Worm (Caenorhabditis elegans) whole organism, young adult: ENCODE results near the gene nkcc-1.

Source experiments
- B0336.3 ChIP-seq: fragments of 200-800 bp; sonication (Bioruptor generic); IDR thresholded peaks from 2 replicates; pipeline ENCODE4 v1.3.6; 2022; ENCODE audit warnings: missing genetic modification characterization, missing compliant biosample characterization
- F22D6.2 ChIP-seq: sonication (generic microtip); optimal IDR thresholded peaks from 2 replicates; lab custom pipeline; 2016; ENCODE audit warnings: mild to moderate bottlenecking, missing genetic modification characterization, missing compliant biosample characterization
- F55B11.4 ChIP-seq: sonication (generic microtip); optimal IDR thresholded peaks from 2 replicates; lab custom pipeline; 2016; ENCODE audit warnings: missing compliant biosample characterization, missing genetic modification characterization, borderline replicate concordance; ENCODE audit not compliant: insufficient read depth
- ZK185.1 ChIP-seq: sonication (generic microtip); optimal IDR thresholded peaks from 2 replicates; lab custom pipeline; 2016; ENCODE audit warnings: mild to moderate bottlenecking, missing genetic modification characterization, missing compliant biosample characterization; ENCODE audit not compliant: poor library complexity, severe bottlenecking
- ama-1 ChIP-seq, 3 experiments: fragments of 150-350 bp in 1 of 3; sonication (generic microtip) in 2 of 3; optimal IDR thresholded peaks; 2 replicates each; lab custom pipeline; 2014 to 2018; ENCODE audit warnings: missing biosample characterization in 2 of 3, missing genetic modification characterization in 2 of 3, missing genetic modification reagents in 2 of 3
- bed-2 ChIP-seq: fragments of 200-800 bp; sonication (Bioruptor generic); IDR thresholded peaks from 2 replicates; pipeline ENCODE4 v1.3.6; 2022; ENCODE audit warnings: missing genetic modification reagents, missing genetic modification characterization, missing compliant biosample characterization
- cebp-2 ChIP-seq: fragments of 200-800 bp; sonication (Bioruptor generic); IDR thresholded peaks from 2 replicates; pipeline ENCODE4 v1.3.6; 2022; ENCODE audit warnings: missing genetic modification characterization, missing compliant biosample characterization
- ceh-79 ChIP-seq: sonication (generic microtip); optimal IDR thresholded peaks from 2 replicates; lab custom pipeline; 2017; ENCODE audit warnings: mild to moderate bottlenecking, missing genetic modification characterization, missing compliant biosample characterization
- gei-17 ChIP-seq: fragments of 200-800 bp; sonication (Bioruptor generic); optimal IDR thresholded peaks from 2 replicates; lab custom pipeline; 2018; ENCODE audit warnings: mild to moderate bottlenecking, missing genetic modification characterization, missing compliant biosample characterization
- lin-26 ChIP-seq: fragments of 200-800 bp; sonication (Bioruptor generic); IDR thresholded peaks from 2 replicates; pipeline ENCODE4 v1.3.6; 2022; ENCODE audit warnings: missing genetic modification reagents, missing genetic modification characterization, missing compliant biosample characterization
- lin-35 ChIP-seq, 3 experiments: fragments of 150-350 bp in 2 of 3; sonication (generic microtip) in 1 of 3; optimal IDR thresholded peaks; 2 replicates each; lab custom pipeline; 2014 to 2018; ENCODE audit warnings: missing biosample characterization in 3 of 3, missing genetic modification characterization in 3 of 3, missing genetic modification reagents in 3 of 3
- nfya-1 ChIP-seq: sonication (generic microtip); optimal IDR thresholded peaks from 2 replicates; lab custom pipeline; 2017; ENCODE audit warnings: antibody characterized with exemption, missing compliant biosample characterization, missing genetic modification characterization, borderline replicate concordance; ENCODE audit not compliant: insufficient read depth
- pha-4 ChIP-seq: fragments of 150-350 bp; sonication (generic microtip); optimal IDR thresholded peaks from 2 replicates; lab custom pipeline; 2014; ENCODE audit warnings: missing biosample characterization, missing genetic modification reagents, missing genetic modification characterization
- ztf-3 ChIP-seq: fragments of 200-800 bp; sonication (Bioruptor generic); optimal IDR thresholded peaks from 2 replicates; lab custom pipeline; 2018; ENCODE audit warnings: mild to moderate bottlenecking, missing genetic modification characterization, missing compliant biosample characterization

- TF ChIP-seq lin-35 (GFP tag; optimal IDR thresholded peaks at IDR 0.05; lab: Kevin White, UChicago) (no peak), B0336.3 (GFP tag; lab: Robert Waterston, UW) (no peak), lin-26 (GFP tag; lab: Robert Waterston, UW) (no peak), F22D6.2 (tag; lab: Kevin White, UChicago) (no peak), pha-4 (tag; lab: Kevin White, UChicago) (no peak), bed-2 (no peak), ama-1 (optimal IDR thresholded peaks at IDR 0.05; lab: Kevin White, UChicago) (no peak), ama-1 (GFP tag; optimal IDR thresholded peaks at IDR 0.05; lab: Kevin White, UChicago) (no peak), ceh-79 (tag; lab: Kevin White, UChicago) (no peak), ztf-3 (GFP tag; lab: Kevin White, UChicago) (no peak), ZK185.1 (tag; lab: Kevin White, UChicago) (no peak), nfya-1 (tag; lab: Kevin White, UChicago) (no peak), F55B11.4 (tag; lab: Kevin White, UChicago) (no peak), gei-17 (GFP tag; lab: Kevin White, UChicago) (no peak), cebp-2 (GFP tag; lab: Robert Waterston, UW) (no peak)
Measured at ce11 chrIV:14086395-14086794, 37.5 kb downstream of the nkcc-1 start.
